Fruit fly (Drosophila melanogaster): ENCODE measurements around the gene CG14260.

Gene CG14260

DNA sequence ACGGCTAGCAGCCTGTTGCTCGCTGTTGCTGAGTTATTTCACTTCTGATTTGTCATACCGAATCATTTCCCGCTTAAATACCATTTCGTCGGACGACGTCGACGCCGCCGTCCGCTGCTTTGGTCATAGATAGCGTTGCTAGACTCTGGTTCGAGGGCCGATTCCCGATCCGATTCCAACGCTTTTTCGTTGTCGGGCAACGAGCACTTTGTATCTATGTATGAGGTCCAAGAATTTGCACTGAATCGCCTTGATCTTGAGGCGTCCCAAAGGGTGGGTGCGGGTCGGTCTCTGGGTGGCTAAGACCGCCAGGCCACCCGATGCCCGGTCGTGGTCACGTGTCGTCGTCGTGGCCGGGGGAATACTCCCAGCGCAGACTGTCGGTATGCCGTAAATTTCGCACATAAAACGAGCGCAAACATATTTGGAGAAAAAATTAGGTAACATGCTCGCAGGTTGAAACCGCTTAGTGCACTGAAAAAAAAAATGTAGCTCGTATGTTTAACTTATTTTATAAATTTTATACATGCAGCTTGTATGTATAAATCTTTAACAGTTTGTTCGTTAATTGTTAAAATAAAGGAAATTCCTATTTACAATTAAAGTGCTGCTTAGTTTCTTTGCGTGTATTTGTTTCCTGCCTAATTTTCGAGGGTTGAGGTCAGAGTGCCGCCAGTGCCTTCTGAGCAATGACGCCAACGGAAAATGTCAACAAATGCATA lies 27.1 kb downstream of the CG14260 start, which contains the start of gene CG3348 (continued):
- TF ChIP-seq dpn (GFP tag; optimal IDR thresholded peaks at IDR 0.05) (peak; percentile 40 to 52), CrebB (tag; optimal IDR thresholded peaks at IDR 0.05) (peak; percentile 37), gsb-n (tag; optimal IDR thresholded peaks at IDR 0.05) (peak; percentile 15), cwo (GFP tag; optimal IDR thresholded peaks at IDR 0.05) (peak; percentile 86), dmrt99B (tag; optimal IDR thresholded peaks at IDR 0.05) (peak; percentile 71), Chrac-16 (GFP tag; optimal IDR thresholded peaks at IDR 0.05) (peak; percentile 56), Scr (GFP tag; IDR thresholded peaks at IDR 0.05; ENCODE audit: partially characterized antibody) (no peak), HLH3B (GFP tag; IDR thresholded peaks at IDR 0.05) (peak; percentile 61; the same call in 1 of the 2 replicates), PHDP (tag; optimal IDR thresholded peaks at IDR 0.05) (peak; percentile 80), CG17802 (tag; optimal IDR thresholded peaks at IDR 0.05) (peak; percentile 2), CG14014 (GFP tag; IDR thresholded peaks at IDR 0.05) (peak; percentile 72), CG11247 (GFP tag; IDR thresholded peaks at IDR 0.05) (peak; percentile 75), Ada2b (GFP tag; IDR thresholded peaks at IDR 0.05) (peak; percentile 83), grn (GFP tag; optimal IDR thresholded peaks at IDR 0.05) (no peak), gfzf (GFP tag; optimal IDR thresholded peaks at IDR 0.05) (no peak), crol (GFP tag; IDR thresholded peaks at IDR 0.05) (no peak), Pdp1 (GFP tag; optimal IDR thresholded peaks at IDR 0.05) (peak; percentile 64 to 73), CG7839 (tag; optimal IDR thresholded peaks at IDR 0.05) (peak; percentile 80), CG14441 (GFP tag; IDR thresholded peaks at IDR 0.05) (peak; percentile 69), Xbp1 (GFP tag; optimal IDR thresholded peaks at IDR 0.05) (peak; percentile 58), CG8359 (GFP tag; optimal IDR thresholded peaks at IDR 0.05; ENCODE audit: borderline replicate concordance) (no peak), bcd (GFP tag; optimal IDR thresholded peaks at IDR 0.05) (peak; percentile 82), CG10321 (GFP tag; IDR thresholded peaks at IDR 0.05) (no peak), jing (GFP tag; optimal IDR thresholded peaks at IDR 0.05) (no peak), CG15696 (tag; optimal IDR thresholded peaks at IDR 0.05) (peak; percentile 64), grau (tag; optimal IDR thresholded peaks at IDR 0.05) (peak; percentile 71), jigr1 (GFP tag; IDR thresholded peaks at IDR 0.05) (no peak), HLHmδ (GFP tag; optimal IDR thresholded peaks at IDR 0.05) (no peak), CG14860 (GFP tag; IDR thresholded peaks at IDR 0.05; ENCODE audit: partially characterized antibody) (no peak), CG6765 (GFP tag; optimal IDR thresholded peaks at IDR 0.05) (peak; percentile 42), CG10274 (GFP tag; optimal IDR thresholded peaks at IDR 0.05) (peak; percentile 56), Bdp1 (GFP tag; optimal IDR thresholded peaks at IDR 0.05) (peak; percentile 40), CkIIα-i1 (GFP tag; IDR thresholded peaks at IDR 0.05) (no peak), lab (GFP tag; optimal IDR thresholded peaks at IDR 0.05) (peak; percentile 91), tup (GFP tag; optimal IDR thresholded peaks at IDR 0.05) (peak; percentile 20), pum (GFP tag; optimal IDR thresholded peaks at IDR 0.05) (peak; percentile 38), NfI (GFP tag; optimal IDR thresholded peaks at IDR 0.05) (peak; percentile 72), lov (optimal IDR thresholded peaks at IDR 0.05) (no peak), lov (GFP tag; IDR thresholded peaks at IDR 0.05) (no peak), CG1602 (GFP tag; optimal IDR thresholded peaks at IDR 0.05) (peak; percentile 31), Bgb (GFP tag; IDR thresholded peaks at IDR 0.05; ENCODE audit: partially characterized antibody) (no peak), amos (GFP tag; IDR thresholded peaks at IDR 0.05; ENCODE audit: partially characterized antibody) (no peak), ATbp (GFP tag; optimal IDR thresholded peaks at IDR 0.05) (peak; percentile 21), dmrt11E (tag; optimal IDR thresholded peaks at IDR 0.05) (peak; percentile 51), CG12299 (tag; optimal IDR thresholded peaks at IDR 0.05) (peak; percentile 30), pzg (GFP tag; optimal IDR thresholded peaks at IDR 0.05) (no peak), CG2678 (tag; optimal IDR thresholded peaks at IDR 0.05) (peak; percentile 87), CG4730 (GFP tag; IDR thresholded peaks at IDR 0.05) (no peak)
